Worm (Caenorhabditis elegans): ENCODE measurements around the gene F46B3.14.

DNA sequence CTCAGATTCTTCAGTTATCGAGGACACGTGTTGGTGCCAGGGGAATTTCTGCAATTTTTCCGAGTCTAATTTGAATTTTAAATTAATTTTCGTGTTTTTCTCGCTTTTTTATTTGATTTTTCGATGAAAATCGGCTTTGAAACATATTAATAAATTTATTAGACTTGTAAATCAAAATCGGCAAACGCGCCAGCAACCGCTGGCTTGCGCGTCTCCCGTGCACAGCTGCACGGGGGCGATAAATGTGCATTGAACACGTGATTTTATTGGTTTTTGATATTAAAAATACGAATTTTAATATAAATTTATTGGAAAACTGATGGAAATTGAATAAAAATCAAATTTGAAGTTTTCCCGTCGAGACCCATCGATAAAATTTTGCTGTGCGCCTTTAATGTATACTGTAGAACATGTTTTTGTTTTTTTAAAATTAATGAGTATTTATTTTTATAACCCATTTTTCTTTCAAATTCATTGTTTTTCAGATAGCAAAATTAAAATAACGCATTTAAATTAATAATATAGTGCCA, 50.6 kb downstream of the F46B3.14 start, which contains the start of gene F26F2.7:
- 0 out of 2 replicates have a peak, but pooled peaks have one; percentile 50 for TF ChIP-seq flt-1 (GFP tag; IDR thresholded peaks at IDR 0.05)
- peak; percentile 56; the same call in 1 of the 2 replicates for TF ChIP-seq ztf-23 (GFP tag; IDR thresholded peaks at IDR 0.05)
- peak; percentile 81 for TF ChIP-seq cog-1 (tag; optimal IDR thresholded peaks at IDR 0.05)
- no peak for TF ChIP-seq klf-2 (GFP tag; conservative IDR thresholded peaks at IDR 0.05)
- no peak for TF ChIP-seq med-1 (GFP tag; optimal IDR thresholded peaks at IDR 0.05; ENCODE audit: insufficient read depth)
- no peak for TF ChIP-seq ztf-29 (GFP tag; IDR thresholded peaks at IDR 0.05)
- TF ChIP-seq ref-1 (GFP tag; conservative IDR thresholded peaks at IDR 0.05) = no peak
- no peak for TF ChIP-seq T22C8.4 (GFP tag; IDR thresholded peaks at IDR 0.05)
- TF ChIP-seq tab-1 (GFP tag; IDR thresholded peaks at IDR 0.05) = peak; percentile 69; the same call in 1 of the 2 replicates

Measured in whole organism, midembryonic.